Worm (Caenorhabditis elegans) whole organism, young adult: Measurements from ENCODE around the gene sulp-7.

Experiments used
- B0035.1 ChIP-seq: sonication (generic microtip); optimal IDR thresholded peaks from 2 replicates; lab custom pipeline; 2016; ENCODE audit warnings: missing genetic modification characterization, mild to moderate bottlenecking, missing compliant biosample characterization, missing genotype, missing genetic modification reagents
- B0336.3 ChIP-seq: fragments of 200-800 bp; sonication (Bioruptor generic); IDR thresholded peaks from 2 replicates; pipeline ENCODE4 v1.3.6; 2022; ENCODE audit warnings: missing genetic modification characterization, missing compliant biosample characterization
- C17E4.6 ChIP-seq: fragments of 200-800 bp; sonication (Bioruptor generic); IDR thresholded peaks from 2 replicates; pipeline ENCODE4 v1.3.6; 2022; ENCODE audit warnings: missing genetic modification reagents, missing genetic modification characterization, missing compliant biosample characterization
- D2030.7 ChIP-seq: fragments of 200-800 bp; sonication (Bioruptor generic); IDR thresholded peaks from 2 replicates; pipeline ENCODE4 v1.3.6; 2022; ENCODE audit warnings: missing genetic modification reagents, missing genetic modification characterization, missing compliant biosample characterization
- F37B4.10 ChIP-seq: fragments of 200-800 bp; sonication (Bioruptor generic); IDR thresholded peaks from 2 replicates; pipeline ENCODE4 v1.3.6; 2022; ENCODE audit warnings: missing genetic modification characterization, missing compliant biosample characterization
- F57A8.1 ChIP-seq: fragments of 200-800 bp; sonication (Bioruptor generic); optimal IDR thresholded peaks from 2 replicates; lab custom pipeline; 2018; ENCODE audit warnings: mild to moderate bottlenecking, missing genetic modification characterization, moderate library complexity, missing compliant biosample characterization
- T07F8.4 ChIP-seq: sonication (generic microtip); optimal IDR thresholded peaks from 2 replicates; lab custom pipeline; 2016; ENCODE audit warnings: mild to moderate bottlenecking, missing genetic modification characterization, moderate library complexity, missing compliant biosample characterization
- Y53F4B.3 ChIP-seq: fragments of 200-800 bp; sonication (Bioruptor generic); IDR thresholded peaks from 2 replicates; pipeline ENCODE4 v1.3.6; 2022; ENCODE audit warnings: missing genetic modification reagents, missing genetic modification characterization, missing compliant biosample characterization
- Y67H2A.10 ChIP-seq: fragments of 200-800 bp; sonication (Bioruptor generic); conservative IDR thresholded peaks from 2 replicates; pipeline ENCODE4 v1.3.6; 2022; ENCODE audit warnings: missing genetic modification reagents, missing genetic modification characterization, missing compliant biosample characterization
- akir-1 ChIP-seq: fragments of 200-800 bp; sonication (Bioruptor generic); optimal IDR thresholded peaks from 2 replicates; lab custom pipeline; 2018; ENCODE audit warnings: mild to moderate bottlenecking, missing genetic modification characterization, moderate library complexity, missing compliant biosample characterization
- aptf-3 ChIP-seq: fragments of 200-800 bp; sonication (Bioruptor generic); IDR thresholded peaks from 2 replicates; pipeline ENCODE4 v1.3.6; 2022; ENCODE audit warnings: missing genetic modification characterization, missing compliant biosample characterization
- atf-7 ChIP-seq: sonication (generic microtip); optimal IDR thresholded peaks from 2 replicates; lab custom pipeline; 2017; ENCODE audit warnings: mild to moderate bottlenecking, missing genetic modification characterization, missing compliant biosample characterization
- bed-1 ChIP-seq: fragments of 200-800 bp; sonication (Bioruptor generic); IDR thresholded peaks from 2 replicates; pipeline ENCODE4 v1.3.6; 2022; ENCODE audit warnings: missing genetic modification reagents, missing genetic modification characterization, missing compliant biosample characterization
- bed-2 ChIP-seq: fragments of 200-800 bp; sonication (Bioruptor generic); IDR thresholded peaks from 2 replicates; pipeline ENCODE4 v1.3.6; 2022; ENCODE audit warnings: missing genetic modification reagents, missing genetic modification characterization, missing compliant biosample characterization
- cebp-2 ChIP-seq: fragments of 200-800 bp; sonication (Bioruptor generic); IDR thresholded peaks from 2 replicates; pipeline ENCODE4 v1.3.6; 2022; ENCODE audit warnings: missing genetic modification characterization, missing compliant biosample characterization
- dpff-1 ChIP-seq: sonication (generic microtip); optimal IDR thresholded peaks from 2 replicates; lab custom pipeline; 2017; ENCODE audit warnings: mild to moderate bottlenecking, missing genetic modification characterization, missing compliant biosample characterization
- fkh-3 ChIP-seq: sonication (generic microtip); optimal IDR thresholded peaks from 2 replicates; lab custom pipeline; 2016; ENCODE audit warnings: mild to moderate bottlenecking, missing genetic modification characterization, missing compliant biosample characterization
- hlh-12 ChIP-seq: sonication (generic microtip); optimal IDR thresholded peaks from 2 replicates; lab custom pipeline; 2016; ENCODE audit warnings: missing genetic modification characterization, missing compliant biosample characterization
- hmg-1.2 ChIP-seq: fragments of 200-800 bp; sonication (Bioruptor generic); IDR thresholded peaks from 2 replicates; pipeline ENCODE4 v1.3.6; 2022; ENCODE audit warnings: missing genetic modification reagents, missing genetic modification characterization, missing compliant biosample characterization
- lag-1 ChIP-seq: fragments of 200-800 bp; sonication (Bioruptor generic); IDR thresholded peaks from 2 replicates; pipeline ENCODE4 v1.3.6; 2022; ENCODE audit warnings: missing genetic modification reagents, missing genetic modification characterization, missing compliant biosample characterization
- let-607 ChIP-seq, 2 experiments: fragments of 200-800 bp in 1 of 2; sonication (Bioruptor generic) in 1 of 2; sonication (generic microtip) in 1 of 2; optimal IDR thresholded peaks; 2 replicates each; lab custom pipeline; 2016 to 2018; ENCODE audit warnings: mild to moderate bottlenecking in 2 of 2, missing compliant biosample characterization in 2 of 2, missing genetic modification characterization in 2 of 2, moderate library complexity in 2 of 2, missing genotype in 1 of 2
- lin-40 ChIP-seq: sonication (generic microtip); optimal IDR thresholded peaks from 2 replicates; lab custom pipeline; 2016; ENCODE audit warnings: missing genetic modification characterization, mild to moderate bottlenecking, missing compliant biosample characterization, missing genotype, missing genetic modification reagents
- madf-3 ChIP-seq: fragments of 200-800 bp; sonication (Bioruptor generic); IDR thresholded peaks from 2 replicates; pipeline ENCODE4 v1.3.6; 2022; ENCODE audit warnings: missing genetic modification reagents, missing genetic modification characterization, missing compliant biosample characterization
- madf-6 ChIP-seq: fragments of 200-800 bp; sonication (Bioruptor generic); IDR thresholded peaks from 2 replicates; pipeline ENCODE4 v1.3.6; 2022; ENCODE audit warnings: missing genetic modification reagents, missing genetic modification characterization, missing compliant biosample characterization
- mel-28 ChIP-seq: sonication (generic microtip); optimal IDR thresholded peaks from 2 replicates; lab custom pipeline; 2016; ENCODE audit warnings: borderline replicate concordance, mild to moderate bottlenecking, missing genetic modification characterization, missing compliant biosample characterization
- mxl-1 ChIP-seq: sonication (generic microtip); optimal IDR thresholded peaks from 2 replicates; lab custom pipeline; 2016; ENCODE audit warnings: missing genetic modification characterization, missing compliant biosample characterization
- nfyb-1 ChIP-seq: fragments of 200-800 bp; sonication (Bioruptor generic); IDR thresholded peaks from 2 replicates; pipeline ENCODE4 v1.3.6; 2022; ENCODE audit warnings: missing genetic modification reagents, missing genetic modification characterization, missing compliant biosample characterization
- nhr-80 ChIP-seq: sonication (generic microtip); optimal IDR thresholded peaks from 2 replicates; lab custom pipeline; 2016; ENCODE audit warnings: missing genetic modification characterization, missing compliant biosample characterization
- nhr-90 ChIP-seq: sonication (generic microtip); optimal IDR thresholded peaks from 2 replicates; lab custom pipeline; 2016; ENCODE audit warnings: missing genotype, mild to moderate bottlenecking, missing genetic modification characterization, missing compliant biosample characterization
- repo-1 ChIP-seq: sonication (generic microtip); optimal IDR thresholded peaks from 2 replicates; lab custom pipeline; 2017; ENCODE audit warnings: mild to moderate bottlenecking, missing genetic modification characterization, missing compliant biosample characterization
- sdz-38 ChIP-seq: sonication (generic microtip); optimal IDR thresholded peaks from 2 replicates; lab custom pipeline; 2016; ENCODE audit warnings: missing genotype, missing genetic modification characterization, missing compliant biosample characterization
- snpc-4 ChIP-seq, 5 experiments: fragments of 150-350 bp in 1 of 5; sonication (generic microtip) in 4 of 5; optimal IDR thresholded peaks; 2 replicates each; lab custom pipeline; 2014 to 2018; ENCODE audit warnings: missing genetic modification characterization in 5 of 5, missing biosample characterization in 3 of 5, antibody characterized with exemption in 2 of 5, mild to moderate bottlenecking in 2 of 5, missing compliant biosample characterization in 2 of 5, missing genotype in 2 of 5, moderate library complexity in 2 of 5, missing genetic modification reagents in 1 of 5
- ztf-18 ChIP-seq: sonication (generic microtip); optimal IDR thresholded peaks from 2 replicates; lab custom pipeline; 2016; ENCODE audit warnings: missing genotype, mild to moderate bottlenecking, missing genetic modification characterization, missing compliant biosample characterization

sulp-7 gene

ce11 chrX:11035563-11035962 lies 44.9 kb upstream of the sulp-7 start:
- no peak for TF ChIP-seq B0336.3 (GFP tag; lab: Robert Waterston, UW)
- TF ChIP-seq bed-2 (GFP tag; lab: Robert Waterston, UW), result no peak
- TF ChIP-seq Y67H2A.10 (GFP tag; lab: Robert Waterston, UW), result no peak
- TF ChIP-seq dpff-1, result no peak
- TF ChIP-seq nfyb-1 (GFP tag; lab: Robert Waterston, UW), result no peak
- TF ChIP-seq mel-28 (tag; lab: Kevin White, UChicago), result no peak
- TF ChIP-seq bed-1 (GFP tag; lab: Robert Waterston, UW), result no peak
- TF ChIP-seq madf-3 (GFP tag; lab: Robert Waterston, UW), result no peak
- no peak for TF ChIP-seq C17E4.6 (GFP tag; lab: Robert Waterston, UW)
- no peak for TF ChIP-seq F57A8.1 (GFP tag; lab: Kevin White, UChicago)
- no peak for TF ChIP-seq snpc-4 (GFP tag; optimal IDR thresholded peaks at IDR 0.05; lab: Kevin White, UChicago)
- no peak for TF ChIP-seq snpc-4 (tag; optimal IDR thresholded peaks at IDR 0.05; lab: Kevin White, UChicago)
- TF ChIP-seq F37B4.10 (GFP tag; lab: Robert Waterston, UW), result no peak
- no peak for TF ChIP-seq let-607 (tag; optimal IDR thresholded peaks at IDR 0.05; lab: Kevin White, UChicago)
- no peak for TF ChIP-seq akir-1 (GFP tag; lab: Kevin White, UChicago)
- TF ChIP-seq repo-1 (tag; lab: Kevin White, UChicago), result no peak
- no peak for TF ChIP-seq B0035.1 (tag; lab: Kevin White, UChicago)
- no peak for TF ChIP-seq Y53F4B.3 (GFP tag; lab: Robert Waterston, UW)
- no peak for TF ChIP-seq madf-6 (GFP tag; lab: Robert Waterston, UW)
- TF ChIP-seq T07F8.4 (tag; lab: Kevin White, UChicago), result no peak
- TF ChIP-seq cebp-2, result no peak

DNA sequence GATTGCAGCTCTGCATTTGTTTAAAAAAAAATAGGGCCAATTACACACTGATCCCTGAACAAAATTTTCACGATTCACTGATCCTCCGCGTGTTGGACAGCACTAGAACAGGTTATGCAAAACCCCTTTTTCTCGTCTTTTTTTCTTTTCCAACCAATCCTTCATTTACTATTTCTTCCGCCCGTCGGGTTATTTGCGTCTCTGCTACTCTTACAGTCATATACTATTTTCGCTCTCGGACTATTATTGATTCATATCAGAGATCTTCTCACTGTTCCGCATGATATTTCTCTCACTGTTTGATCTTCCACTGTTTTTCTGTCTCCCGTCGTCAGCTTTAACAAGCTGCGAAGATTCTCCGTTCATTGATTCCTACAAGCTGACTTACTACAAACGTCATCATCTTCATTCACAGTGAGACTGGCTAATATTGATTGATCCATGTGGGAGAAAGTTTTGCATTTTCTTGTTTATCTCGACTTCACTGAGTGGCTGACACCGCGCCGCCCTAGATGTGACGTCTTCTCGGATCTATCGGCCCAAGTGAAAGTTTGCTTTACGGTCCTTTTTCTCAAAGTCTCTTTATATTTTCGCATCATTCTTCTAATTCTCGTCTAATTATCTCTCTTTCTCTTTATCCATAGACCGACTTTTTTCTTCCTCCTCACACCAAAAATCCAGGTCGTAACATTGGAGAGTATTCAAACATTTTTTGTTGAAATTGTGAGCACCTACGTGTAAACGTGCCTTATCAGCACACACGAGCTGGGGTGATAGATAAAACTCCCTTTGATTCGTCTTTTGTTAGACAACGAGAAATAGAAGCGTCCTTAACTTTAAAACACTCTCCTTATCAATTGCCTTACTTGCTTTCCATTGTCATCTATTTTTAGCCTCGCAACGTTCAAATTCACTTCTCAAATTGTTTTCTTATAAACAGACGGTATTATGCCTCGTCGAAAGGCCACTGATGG lies 44.1 kb upstream of the sulp-7 start:
- no peak for TF ChIP-seq bed-1 (GFP tag; lab: Robert Waterston, UW)
- peak; percentile 20; the same call in 1 of the 2 replicates for TF ChIP-seq hmg-1.2
- TF ChIP-seq sdz-38 (tag; lab: Kevin White, UChicago), result no peak
- no peak for TF ChIP-seq lin-40
- TF ChIP-seq hlh-12, result no peak
- TF ChIP-seq aptf-3, result no peak
- TF ChIP-seq ztf-18, result no peak
- TF ChIP-seq fkh-3 (tag; lab: Kevin White, UChicago), result no peak
- peak; percentile 53 for TF ChIP-seq nhr-80 (tag; lab: Kevin White, UChicago)
- no peak for TF ChIP-seq nhr-90 (tag; lab: Kevin White, UChicago)
- no peak for TF ChIP-seq mxl-1 (tag; lab: Kevin White, UChicago)
- TF ChIP-seq atf-7 (tag; lab: Kevin White, UChicago), result no peak
- TF ChIP-seq madf-6 (GFP tag; lab: Robert Waterston, UW), result no peak
- TF ChIP-seq D2030.7 (GFP tag; lab: Robert Waterston, UW), result no peak
- TF ChIP-seq, all 124 proteins: peak for 2

DNA sequence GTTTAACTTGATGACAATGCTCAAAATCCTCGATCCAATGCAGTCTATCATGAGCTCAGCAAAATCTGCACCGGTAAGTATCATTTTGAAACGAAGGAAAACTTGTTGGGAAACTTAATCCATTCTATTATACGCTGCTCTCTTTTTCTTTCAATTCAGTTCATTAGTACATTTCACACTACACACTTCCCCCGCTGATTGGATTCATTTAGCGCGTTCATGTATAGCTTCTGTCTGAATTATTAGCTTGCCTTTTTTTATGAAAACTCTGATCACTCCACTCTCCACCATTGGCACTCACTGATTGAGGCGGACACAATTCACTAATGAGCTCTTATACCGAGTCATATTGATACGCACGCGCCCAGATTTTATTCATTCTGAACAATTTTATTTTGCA lies 42.3 kb upstream of the sulp-7 start:
- TF ChIP-seq lag-1 (GFP tag; lab: Robert Waterston, UW), result no peak
